Fruit fly (Drosophila melanogaster) whole organism, embryonic: Measurements from ENCODE around the gene TwdlE.

Experiments used
- CG10209 ChIP-seq: fragments of 200-800 bp; sonication (Bioruptor generic); optimal IDR thresholded peaks from 3 replicates; lab custom pipeline; 2017; ENCODE audit warnings: missing biosample characterization, mild to moderate bottlenecking, missing genetic modification characterization, missing genetic modification reagents
- CG11398 ChIP-seq: fragments of 200-800 bp; sonication (Bioruptor generic); optimal IDR thresholded peaks from 2 replicates; lab custom pipeline; 2016; ENCODE audit warnings: missing biosample characterization, missing genetic modification characterization
- CG12104 ChIP-seq: fragments of 200-800 bp; sonication (Bioruptor generic); optimal IDR thresholded peaks from 3 replicates; lab custom pipeline; 2016; ENCODE audit warnings: missing biosample characterization, missing genetic modification characterization
- CG12219 ChIP-seq: fragments of 200-800 bp; sonication (Bioruptor generic); optimal IDR thresholded peaks from 3 replicates; lab custom pipeline; 2018; ENCODE audit warnings: missing biosample characterization, mild to moderate bottlenecking, missing genetic modification characterization
- CG14050 ChIP-seq: fragments of 200-800 bp; sonication (Bioruptor generic); IDR thresholded peaks from 3 replicates; pipeline ENCODE4 v1.3.6; 2022; ENCODE audit warnings: missing biosample characterization, missing genetic modification characterization
- CG2116 ChIP-seq: fragments of 200-800 bp; sonication (Bioruptor generic); optimal IDR thresholded peaks from 3 replicates; lab custom pipeline; 2018; ENCODE audit warnings: missing biosample characterization, mild to moderate bottlenecking, missing genetic modification characterization
- CG32532 ChIP-seq: fragments of 200-800 bp; sonication (Bioruptor generic); IDR thresholded peaks from 2 replicates; pipeline ENCODE4 v1.3.6; 2022; ENCODE audit warnings: missing biosample characterization, missing genetic modification characterization
- CG33213 ChIP-seq: fragments of 200-800 bp; sonication (Bioruptor generic); optimal IDR thresholded peaks from 3 replicates; lab custom pipeline; 2016; ENCODE audit warnings: missing biosample characterization, missing genetic modification characterization
- CG34224 ChIP-seq: fragments of 200-800 bp; sonication (Bioruptor generic); IDR thresholded peaks from 3 replicates; pipeline ENCODE4 v1.3.6; 2022; ENCODE audit warnings: missing biosample characterization, missing genetic modification characterization; ENCODE audit not compliant: partially characterized antibody
- CG3847 ChIP-seq: fragments of 200-800 bp; sonication (Bioruptor generic); IDR thresholded peaks from 2 replicates; pipeline ENCODE4 v1.3.6; 2022; ENCODE audit warnings: missing biosample characterization, missing genetic modification characterization
- CG4328 ChIP-seq: fragments of 200-800 bp; sonication (Bioruptor generic); optimal IDR thresholded peaks from 3 replicates; lab custom pipeline; 2017; ENCODE audit warnings: missing biosample characterization, missing genetic modification reagents, missing genetic modification characterization
- CG6175 ChIP-seq: fragments of 200-800 bp; sonication (Bioruptor generic); IDR thresholded peaks from 3 replicates; pipeline ENCODE4 v1.3.6; 2022; ENCODE audit warnings: missing biosample characterization, missing genetic modification characterization
- CG6765 ChIP-seq: fragments of 200-800 bp; sonication (Bioruptor generic); optimal IDR thresholded peaks from 3 replicates; lab custom pipeline; 2017; ENCODE audit warnings: missing biosample characterization, mild to moderate bottlenecking, missing genetic modification characterization
- ERR ChIP-seq: fragments of 200-800 bp; sonication (Bioruptor generic); optimal IDR thresholded peaks from 2 replicates; lab custom pipeline; 2016; ENCODE audit warnings: missing biosample characterization, missing genetic modification characterization
- Kr ChIP-seq: fragments of 200-800 bp; sonication (Bioruptor generic); optimal IDR thresholded peaks from 2 replicates; lab custom pipeline; 2017; ENCODE audit warnings: missing biosample characterization, mild to moderate bottlenecking, missing genetic modification characterization
- MTF-1 ChIP-seq: fragments of 200-800 bp; sonication (Bioruptor generic); optimal IDR thresholded peaks from 2 replicates; lab custom pipeline; 2018; ENCODE audit warnings: missing biosample characterization, mild to moderate bottlenecking, missing genetic modification characterization, borderline replicate concordance
- Med ChIP-seq: fragments of 200-800 bp; sonication (Bioruptor generic); peaks from one replicate; lab custom pipeline; 2016; ENCODE audit warnings: missing biosample characterization, missing genetic modification characterization, mild to moderate bottlenecking, inconsistent platforms, moderate library complexity
- Myb ChIP-seq: fragments of 200-800 bp; sonication (Bioruptor generic); optimal IDR thresholded peaks from 2 replicates; lab custom pipeline; 2016; ENCODE audit warnings: missing biosample characterization, missing genetic modification characterization
- NC2β ChIP-seq: fragments of 200-800 bp; sonication (Bioruptor generic); optimal IDR thresholded peaks from 2 replicates; lab custom pipeline; 2016; ENCODE audit warnings: missing biosample characterization, missing genetic modification characterization
- NK7.1 ChIP-seq: fragments of 200-800 bp; sonication (Bioruptor generic); optimal IDR thresholded peaks from 3 replicates; lab custom pipeline; 2016; ENCODE audit warnings: missing biosample characterization, missing genetic modification characterization
- NfI ChIP-seq: fragments of 200-800 bp; sonication (Bioruptor generic); optimal IDR thresholded peaks from 3 replicates; lab custom pipeline; 2018; ENCODE audit warnings: missing biosample characterization, mild to moderate bottlenecking, missing genetic modification characterization, moderate library complexity
- Oli ChIP-seq: fragments of 200-800 bp; sonication (Bioruptor generic); optimal IDR thresholded peaks from 2 replicates; lab custom pipeline; 2018; ENCODE audit warnings: missing biosample characterization, mild to moderate bottlenecking, missing genetic modification characterization, moderate library complexity
- az2 ChIP-seq: fragments of 200-800 bp; sonication (Bioruptor generic); optimal IDR thresholded peaks from 3 replicates; lab custom pipeline; 2016; ENCODE audit warnings: missing biosample characterization, missing genetic modification characterization
- bigmax ChIP-seq: fragments of 200-800 bp; sonication (Bioruptor generic); optimal IDR thresholded peaks from 2 replicates; lab custom pipeline; 2018; ENCODE audit warnings: missing biosample characterization, mild to moderate bottlenecking, missing genetic modification characterization
- bsh ChIP-seq, 2 experiments: fragments of 200-800 bp; sonication (Bioruptor generic); optimal IDR thresholded peaks; 2 replicates each; lab custom pipeline; 2017 to 2018; ENCODE audit warnings: mild to moderate bottlenecking in 2 of 2, missing biosample characterization in 2 of 2, missing genetic modification characterization in 2 of 2, moderate library complexity in 1 of 2
- btn ChIP-seq: fragments of 200-800 bp; sonication (Bioruptor generic); optimal IDR thresholded peaks from 2 replicates; lab custom pipeline; 2016; ENCODE audit warnings: missing biosample characterization, missing genetic modification characterization
- chm ChIP-seq: fragments of 200-800 bp; sonication (Bioruptor generic); IDR thresholded peaks from 2 replicates; pipeline ENCODE4 v1.3.6; 2022; ENCODE audit warnings: missing biosample characterization, missing genetic modification characterization
- crp ChIP-seq, 2 experiments: fragments of 200-800 bp; sonication (Bioruptor generic); optimal IDR thresholded peaks; 2 replicates in 1 of 2; 3 replicates in 1 of 2; lab custom pipeline; 2017; ENCODE audit warnings: missing biosample characterization in 2 of 2, missing genetic modification characterization in 2 of 2, mild to moderate bottlenecking in 1 of 2, moderate library complexity in 1 of 2
- cwo ChIP-seq: fragments of 200-800 bp; sonication (Bioruptor generic); optimal IDR thresholded peaks from 3 replicates; lab custom pipeline; 2017; ENCODE audit warnings: missing biosample characterization, missing genetic modification characterization, mild to moderate bottlenecking, moderate library complexity, missing genetic modification reagents
- dati ChIP-seq: fragments of 200-800 bp; sonication (Bioruptor generic); IDR thresholded peaks from 2 replicates; pipeline ENCODE4 v1.3.6; 2022; ENCODE audit warnings: missing biosample characterization, missing genetic modification characterization
- dimm ChIP-seq: fragments of 200-800 bp; sonication (Bioruptor generic); IDR thresholded peaks from 2 replicates; pipeline ENCODE4 v1.3.6; 2022; ENCODE audit warnings: missing biosample characterization, missing genetic modification characterization
- dmrt99B ChIP-seq: fragments of 200-800 bp; sonication (Bioruptor generic); optimal IDR thresholded peaks from 2 replicates; lab custom pipeline; 2018; ENCODE audit warnings: missing biosample characterization, mild to moderate bottlenecking, missing genetic modification characterization, moderate library complexity
- ewg ChIP-seq: fragments of 200-800 bp; sonication (Bioruptor generic); optimal IDR thresholded peaks from 3 replicates; lab custom pipeline; 2017; ENCODE audit warnings: mild to moderate bottlenecking, missing biosample characterization, missing genetic modification reagents, missing genetic modification characterization
- fd64A ChIP-seq: fragments of 200-800 bp; sonication (Bioruptor generic); optimal IDR thresholded peaks from 3 replicates; lab custom pipeline; 2018; ENCODE audit warnings: missing biosample characterization, mild to moderate bottlenecking, missing genetic modification characterization
- gsb-n ChIP-seq: fragments of 200-800 bp; sonication (Bioruptor generic); optimal IDR thresholded peaks from 3 replicates; lab custom pipeline; 2018; ENCODE audit warnings: missing biosample characterization, mild to moderate bottlenecking, missing genetic modification characterization
- ken ChIP-seq: fragments of 200-800 bp; sonication (Bioruptor generic); IDR thresholded peaks from 3 replicates; pipeline ENCODE4 v1.3.6; 2022; ENCODE audit warnings: missing biosample characterization, missing genetic modification characterization
- klu ChIP-seq: fragments of 200-800 bp; sonication (Bioruptor generic); IDR thresholded peaks from 2 replicates; pipeline ENCODE4 v1.3.6; 2022; ENCODE audit warnings: missing biosample characterization, missing genetic modification characterization
- lov ChIP-seq, 2 experiments: fragments of 200-800 bp in 1 of 2; fragments of >200 bp in 1 of 2; sonication (Bioruptor generic) in 1 of 2; IDR thresholded peaks in 1 of 2; optimal IDR thresholded peaks in 1 of 2; 2 replicates in 1 of 2; 3 replicates in 1 of 2; pipeline versions ENCODE4 v1.3.6 to Lab custom; 2017 to 2022; ENCODE audit warnings: missing biosample characterization in 1 of 2, missing genetic modification characterization in 1 of 2
- nerfin-1 ChIP-seq: fragments of 200-800 bp; sonication (Bioruptor generic); optimal IDR thresholded peaks from 3 replicates; lab custom pipeline; 2019; ENCODE audit warnings: missing biosample characterization, mild to moderate bottlenecking, missing genetic modification characterization, moderate library complexity
- nom ChIP-seq: fragments of 200-800 bp; sonication (Bioruptor generic); optimal IDR thresholded peaks from 2 replicates; lab custom pipeline; 2017; ENCODE audit warnings: missing biosample characterization, missing genetic modification characterization, mild to moderate bottlenecking, moderate library complexity, missing genetic modification reagents
- oc ChIP-seq: fragments of 200-800 bp; sonication (Bioruptor generic); optimal IDR thresholded peaks from 2 replicates; lab custom pipeline; 2018; ENCODE audit warnings: missing biosample characterization, mild to moderate bottlenecking, missing genetic modification characterization, moderate library complexity
- pb ChIP-seq: fragments of 200-800 bp; sonication (Bioruptor generic); optimal IDR thresholded peaks from 3 replicates; lab custom pipeline; 2016; ENCODE audit warnings: missing biosample characterization, missing genetic modification characterization
- pfk ChIP-seq: fragments of 200-800 bp; sonication (Bioruptor generic); optimal IDR thresholded peaks from 2 replicates; lab custom pipeline; 2018; ENCODE audit warnings: missing biosample characterization, mild to moderate bottlenecking, missing genetic modification characterization, moderate library complexity
- pum ChIP-seq: fragments of 200-800 bp; sonication (Bioruptor generic); optimal IDR thresholded peaks from 2 replicates; lab custom pipeline; 2016; ENCODE audit warnings: missing biosample characterization, missing genetic modification characterization
- salm ChIP-seq: fragments of 200-800 bp; sonication (Bioruptor generic); optimal IDR thresholded peaks from 2 replicates; lab custom pipeline; 2018; ENCODE audit warnings: missing biosample characterization, mild to moderate bottlenecking, missing genetic modification characterization
- sqz ChIP-seq: fragments of 200-800 bp; sonication (Bioruptor generic); optimal IDR thresholded peaks from 3 replicates; lab custom pipeline; 2018; ENCODE audit warnings: missing biosample characterization, mild to moderate bottlenecking, missing genetic modification characterization
- ssp ChIP-seq: fragments of 200-800 bp; sonication (Bioruptor generic); IDR thresholded peaks from 2 replicates; pipeline ENCODE4 v1.3.6; 2022; ENCODE audit warnings: missing biosample characterization, missing genetic modification characterization
- toy ChIP-seq: fragments of 200-800 bp; sonication (Bioruptor generic); IDR thresholded peaks from 2 replicates; pipeline ENCODE4 v1.3.6; 2022; ENCODE audit warnings: missing biosample characterization, missing genetic modification characterization
- wek ChIP-seq: fragments of 200-800 bp; sonication (Bioruptor generic); optimal IDR thresholded peaks from 3 replicates; lab custom pipeline; 2018; ENCODE audit warnings: missing biosample characterization, mild to moderate bottlenecking, missing genetic modification characterization, moderate library complexity

The TwdlE gene

dm6 chr2L:7821279-7821848, 39.3 kb downstream of the TwdlE start (continued):
- TF ChIP-seq btn (GFP tag; lab: Kevin White, UChicago), result no peak
- TF ChIP-seq CG4328 (GFP tag; lab: Kevin White, UChicago), result peak; percentile 55
- 0 out of 3 replicates have a peak, but pooled peaks have one; percentile 56 for TF ChIP-seq ken (GFP tag; lab: Robert Waterston, UW)
- peak; percentile 31; the same call in 1 of the 2 replicates for TF ChIP-seq chm (GFP tag; lab: Robert Waterston, UW)
- TF ChIP-seq dimm (GFP tag; lab: Robert Waterston, UW), result no peak
- TF ChIP-seq CG32532 (GFP tag; lab: Robert Waterston, UW), result peak; percentile 72
- TF ChIP-seq lov (optimal IDR thresholded peaks at IDR 0.05; lab: Kevin White, UChicago), result no peak
- TF ChIP-seq lov (GFP tag; IDR thresholded peaks at IDR 0.05; lab: Robert Waterston, UW), result 0 out of 3 replicates have a peak, but pooled peaks have one; percentile 62
- TF ChIP-seq Oli (tag; lab: Kevin White, UChicago), result peak; percentile 15
- no peak for TF ChIP-seq CG12104 (GFP tag; lab: Kevin White, UChicago)
- peak; percentile 36 for TF ChIP-seq NK7.1 (GFP tag; lab: Kevin White, UChicago)
- peak; percentile 54 for TF ChIP-seq NC2β (GFP tag; lab: Kevin White, UChicago)
- TF ChIP-seq pum (GFP tag; lab: Kevin White, UChicago), result no peak
- no peak for TF ChIP-seq CG14050
- TF ChIP-seq CG10209, result peak; percentile 3
- TF ChIP-seq CG11398, result no peak
- TF ChIP-seq nerfin-1, result peak; percentile 30
- TF ChIP-seq salm (tag; lab: Kevin White, UChicago), result no peak
- TF ChIP-seq pfk (GFP tag; lab: Kevin White, UChicago), result no peak
- peak; percentile 32 for TF ChIP-seq fd64A
- TF ChIP-seq Myb (GFP tag; lab: Kevin White, UChicago), result peak; percentile 41
- no peak for TF ChIP-seq Kr
- TF ChIP-seq CG33213, result peak; percentile 38
- TF ChIP-seq wek (GFP tag; lab: Kevin White, UChicago), result peak; percentile 98
- peak; percentile 51 for TF ChIP-seq CG3847 (GFP tag; lab: Robert Waterston, UW)
- TF ChIP-seq crp (GFP tag; optimal IDR thresholded peaks at IDR 0.05; lab: Kevin White, UChicago), result peak in 1 of 2 experiments; percentile 52
- no peak for TF ChIP-seq cwo
- TF ChIP-seq gsb-n, result no peak
- no peak for TF ChIP-seq CG6765 (GFP tag; lab: Kevin White, UChicago)
- peak; percentile 33 for TF ChIP-seq MTF-1
- TF ChIP-seq pb (GFP tag; lab: Kevin White, UChicago), result peak; percentile 40
- no peak for TF ChIP-seq dmrt99B (tag; lab: Kevin White, UChicago)
- TF ChIP-seq CG12219 (GFP tag; lab: Kevin White, UChicago), result peak; percentile 10
- peak; percentile 32 for TF ChIP-seq az2
- TF ChIP-seq ERR (GFP tag; lab: Kevin White, UChicago), result peak; percentile 45
- no peak for TF ChIP-seq oc (tag; lab: Kevin White, UChicago)
- TF ChIP-seq toy (GFP tag; lab: Robert Waterston, UW), result 0 out of 2 replicates have a peak, but pooled peaks have one; percentile 20
- peak; percentile 90 for TF ChIP-seq CG34224 (GFP tag; lab: Robert Waterston, UW)
- peak; percentile 24; the same call in 1 of the 2 replicates for TF ChIP-seq klu
- TF ChIP-seq CG6175 (GFP tag; lab: Robert Waterston, UW), result no peak
- peak; percentile 73 for TF ChIP-seq sqz (GFP tag; lab: Kevin White, UChicago)
- peak; percentile 61 for TF ChIP-seq ssp (GFP tag; lab: Robert Waterston, UW)
- peak; percentile 9 for TF ChIP-seq bigmax (GFP tag; lab: Kevin White, UChicago)
- 0 out of 2 replicates have a peak, but pooled peaks have one; percentile 8 for TF ChIP-seq dati (GFP tag; lab: Robert Waterston, UW)
- TF ChIP-seq NfI, result peak; percentile 61
- TF ChIP-seq ewg, result no peak
- TF ChIP-seq nom (GFP tag; lab: Kevin White, UChicago), result peak; percentile 41
- peak; percentile 2 to 38 for TF ChIP-seq bsh (GFP tag; optimal IDR thresholded peaks at IDR 0.05; lab: Kevin White, UChicago)
- peak; percentile 78 for TF ChIP-seq CG2116 (GFP tag; lab: Kevin White, UChicago)
- TF ChIP-seq Med (GFP tag; lab: Kevin White, UChicago), result peak; percentile 95
